Worm (Caenorhabditis elegans) whole organism, L1 larva: ENCODE results near the gene acs-9.

ENCODE experiments used
- C04F5.9 ChIP-seq: sonication (generic microtip); optimal IDR thresholded peaks from 2 replicates; lab custom pipeline; 2016; ENCODE audit warnings: missing genetic modification characterization, missing compliant biosample characterization
- C16A3.4 ChIP-seq: fragments of 150-350 bp; optimal IDR thresholded peaks from 2 replicates; lab custom pipeline; 2014; ENCODE audit warnings: missing biosample characterization, missing genetic modification characterization
- C34B4.2 ChIP-seq: sonication (generic microtip); optimal IDR thresholded peaks from 2 replicates; lab custom pipeline; 2017; ENCODE audit warnings: mild to moderate bottlenecking, missing genetic modification characterization, missing compliant biosample characterization
- F16B12.6 ChIP-seq: fragments of 150-350 bp; optimal IDR thresholded peaks from 2 replicates; lab custom pipeline; 2014; ENCODE audit warnings: missing biosample characterization, missing genetic modification characterization
- alr-1 ChIP-seq: fragments of 200-800 bp; sonication (Bioruptor generic); optimal IDR thresholded peaks from 2 replicates; lab custom pipeline; 2018; ENCODE audit warnings: borderline replicate concordance, mild to moderate bottlenecking, missing genetic modification characterization, missing compliant biosample characterization
- aly-2 ChIP-seq: fragments of 150-350 bp; optimal IDR thresholded peaks from 2 replicates; lab custom pipeline; 2014; ENCODE audit warnings: missing biosample characterization, missing genetic modification characterization
- ama-1 ChIP-seq: fragments of 150-350 bp; optimal IDR thresholded peaks from 2 replicates; lab custom pipeline; 2014
- blmp-1 ChIP-seq: fragments of 150-350 bp; optimal IDR thresholded peaks from 2 replicates; lab custom pipeline; 2014; ENCODE audit warnings: missing biosample characterization, missing genetic modification characterization
- ceh-63 ChIP-seq: fragments of 200-800 bp; sonication (Bioruptor generic); optimal IDR thresholded peaks from 2 replicates; lab custom pipeline; 2018; ENCODE audit warnings: mild to moderate bottlenecking, missing genetic modification characterization, missing compliant biosample characterization
- ceh-88 ChIP-seq: fragments of 200-800 bp; sonication (Bioruptor generic); IDR thresholded peaks from 2 replicates; pipeline ENCODE4 v1.3.6; 2022; ENCODE audit warnings: missing genetic modification characterization, missing compliant biosample characterization
- ces-1 ChIP-seq: fragments of 150-350 bp; optimal IDR thresholded peaks from 2 replicates; lab custom pipeline; 2014; ENCODE audit warnings: missing biosample characterization, missing genetic modification reagents, missing genetic modification characterization
- dpl-1 ChIP-seq, 3 experiments: fragments of 150-350 bp in 2 of 3; sonication (generic microtip) in 1 of 3; optimal IDR thresholded peaks; 2 replicates each; lab custom pipeline; 2014 to 2017; ENCODE audit warnings: missing biosample characterization in 3 of 3, missing genetic modification characterization in 3 of 3, missing genetic modification reagents in 3 of 3
- dsc-1 ChIP-seq: sonication (generic microtip); optimal IDR thresholded peaks from 2 replicates; lab custom pipeline; 2016; ENCODE audit warnings: mild to moderate bottlenecking, missing genetic modification characterization, missing compliant biosample characterization
- efl-1 ChIP-seq, 4 experiments: fragments of 150-350 bp; optimal IDR thresholded peaks in 3 of 4; peaks in 1 of 4; 1 replicate in 1 of 4; 2 replicates in 3 of 4; lab custom pipeline; 2014; ENCODE audit warnings: missing biosample characterization in 2 of 4, missing genetic modification characterization in 2 of 4, missing genetic modification reagents in 2 of 4
- elt-3 ChIP-seq, 6 experiments: fragments of 150-350 bp in 1 of 6; sonication (generic microtip); optimal IDR thresholded peaks; 2 replicates each; lab custom pipeline; 2017 to 2018; ENCODE audit warnings: missing biosample characterization in 6 of 6, missing genetic modification characterization in 6 of 6, inconsistent platforms in 1 of 6
- ets-5 ChIP-seq: fragments of 200-800 bp; sonication (Bioruptor generic); IDR thresholded peaks from 2 replicates; pipeline ENCODE4 v1.3.6; 2022; ENCODE audit warnings: missing genetic modification characterization, missing compliant biosample characterization
- fkh-10 ChIP-seq: sonication (generic microtip); optimal IDR thresholded peaks from 2 replicates; lab custom pipeline; 2017; ENCODE audit warnings: missing biosample characterization, missing genetic modification reagents, missing genetic modification characterization
- fkh-8 ChIP-seq: sonication (generic microtip); optimal IDR thresholded peaks from 2 replicates; lab custom pipeline; 2016; ENCODE audit warnings: mild to moderate bottlenecking, missing genetic modification characterization, missing compliant biosample characterization
- fos-1 ChIP-seq: fragments of 150-350 bp; optimal IDR thresholded peaks from 2 replicates; lab custom pipeline; 2014; ENCODE audit warnings: missing biosample characterization, missing genetic modification characterization
- grh-1 ChIP-seq: fragments of 200-800 bp; sonication (Bioruptor generic); IDR thresholded peaks from 2 replicates; pipeline ENCODE4 v1.3.6; 2022; ENCODE audit warnings: missing genetic modification reagents, missing genetic modification characterization, missing compliant biosample characterization
- hlh-17 ChIP-seq: fragments of 200-800 bp; sonication (Bioruptor generic); optimal IDR thresholded peaks from 2 replicates; lab custom pipeline; 2018; ENCODE audit warnings: missing genetic modification characterization, mild to moderate bottlenecking, missing compliant biosample characterization, moderate library complexity, borderline replicate concordance
- hlh-4 ChIP-seq: sonication (generic microtip); optimal IDR thresholded peaks from 2 replicates; lab custom pipeline; 2016; ENCODE audit warnings: mild to moderate bottlenecking, missing genetic modification characterization, missing compliant biosample characterization
- hpl-2 ChIP-seq: fragments of 150-350 bp; optimal IDR thresholded peaks from 2 replicates; lab custom pipeline; 2014; ENCODE audit warnings: missing biosample characterization, missing genetic modification reagents, missing genetic modification characterization
- irx-1 ChIP-seq: sonication (generic microtip); optimal IDR thresholded peaks from 2 replicates; lab custom pipeline; 2016; ENCODE audit warnings: missing genetic modification characterization, missing compliant biosample characterization
- jun-1 ChIP-seq: fragments of 150-350 bp; optimal IDR thresholded peaks from 2 replicates; lab custom pipeline; 2014; ENCODE audit warnings: missing biosample characterization, missing genetic modification reagents, missing genetic modification characterization
- lin-13 ChIP-seq: fragments of 150-350 bp; optimal IDR thresholded peaks from 2 replicates; lab custom pipeline; 2014; ENCODE audit warnings: missing biosample characterization, missing genetic modification reagents, missing genetic modification characterization
- lin-35 ChIP-seq, 2 experiments: fragments of 150-350 bp; optimal IDR thresholded peaks; 2 replicates each; lab custom pipeline; 2014; ENCODE audit warnings: missing biosample characterization in 2 of 2, missing genetic modification characterization in 2 of 2, missing genetic modification reagents in 2 of 2
- lir-3 ChIP-seq: sonication (generic microtip); optimal IDR thresholded peaks from 2 replicates; lab custom pipeline; 2016; ENCODE audit warnings: mild to moderate bottlenecking, missing genetic modification characterization, moderate library complexity, missing compliant biosample characterization; ENCODE audit not compliant: poor library complexity
- mdl-1 ChIP-seq, 2 experiments: fragments of 150-350 bp; optimal IDR thresholded peaks; 2 replicates each; lab custom pipeline; 2014 to 2017; ENCODE audit warnings: missing biosample characterization in 2 of 2, missing genetic modification characterization in 2 of 2, inconsistent platforms in 1 of 2
- mep-1 ChIP-seq: fragments of 150-350 bp; optimal IDR thresholded peaks from 2 replicates; lab custom pipeline; 2014; ENCODE audit warnings: missing biosample characterization, missing genetic modification characterization
- nhr-11 ChIP-seq: fragments of 150-350 bp; optimal IDR thresholded peaks from 2 replicates; lab custom pipeline; 2014; ENCODE audit warnings: missing biosample characterization, missing genetic modification characterization
- nhr-19 ChIP-seq: fragments of 200-800 bp; sonication (Bioruptor generic); conservative IDR thresholded peaks from 2 replicates; pipeline ENCODE4 v1.3.6; 2022; ENCODE audit warnings: missing genetic modification characterization, missing compliant biosample characterization
- nhr-237 ChIP-seq: fragments of 150-350 bp; optimal IDR thresholded peaks from 2 replicates; lab custom pipeline; 2014; ENCODE audit warnings: missing biosample characterization, missing genetic modification characterization
- nhr-47 ChIP-seq: sonication (generic microtip); optimal IDR thresholded peaks from 2 replicates; lab custom pipeline; 2016; ENCODE audit warnings: mild to moderate bottlenecking, missing genetic modification characterization, moderate library complexity, missing compliant biosample characterization
- nhr-71 ChIP-seq: sonication (generic microtip); optimal IDR thresholded peaks from 2 replicates; lab custom pipeline; 2016; ENCODE audit warnings: mild to moderate bottlenecking, missing genetic modification characterization, moderate library complexity, missing compliant biosample characterization
- nhr-77 ChIP-seq: fragments of 150-350 bp; optimal IDR thresholded peaks from 2 replicates; lab custom pipeline; 2014; ENCODE audit warnings: missing biosample characterization, missing genetic modification characterization
- nhr-84 ChIP-seq: sonication (generic microtip); optimal IDR thresholded peaks from 2 replicates; lab custom pipeline; 2017; ENCODE audit warnings: missing biosample characterization, missing genetic modification characterization
- nhr-85 ChIP-seq: sonication (generic microtip); peaks from one replicate; lab custom pipeline; 2016; ENCODE audit warnings: missing genetic modification characterization, inconsistent platforms, missing compliant biosample characterization
- pax-3 ChIP-seq: fragments of 200-800 bp; sonication (Bioruptor generic); optimal IDR thresholded peaks from 2 replicates; lab custom pipeline; 2018; ENCODE audit warnings: mild to moderate bottlenecking, missing genetic modification characterization, moderate library complexity, missing compliant biosample characterization
- pqm-1 ChIP-seq: sonication (generic microtip); optimal IDR thresholded peaks from 3 replicates; lab custom pipeline; 2017; ENCODE audit warnings: missing biosample characterization, missing genetic modification characterization
- rnt-1 ChIP-seq: sonication (generic microtip); optimal IDR thresholded peaks from 2 replicates; lab custom pipeline; 2016; ENCODE audit warnings: mild to moderate bottlenecking, missing genetic modification characterization, moderate library complexity, missing compliant biosample characterization
- sptf-1 ChIP-seq: fragments of 150-350 bp; optimal IDR thresholded peaks from 2 replicates; lab custom pipeline; 2014; ENCODE audit warnings: missing biosample characterization, missing genetic modification characterization
- sup-37 ChIP-seq: fragments of 200-800 bp; sonication (Bioruptor generic); optimal IDR thresholded peaks from 2 replicates; lab custom pipeline; 2018; ENCODE audit warnings: mild to moderate bottlenecking, missing genetic modification characterization, missing compliant biosample characterization
- swsn-7 ChIP-seq: sonication (generic microtip); optimal IDR thresholded peaks from 2 replicates; lab custom pipeline; 2016; ENCODE audit warnings: missing genetic modification characterization, missing compliant biosample characterization
- unc-130 ChIP-seq: fragments of 150-350 bp; optimal IDR thresholded peaks from 2 replicates; lab custom pipeline; 2017; ENCODE audit warnings: missing biosample characterization, missing genetic modification characterization, inconsistent platforms
- unc-62 ChIP-seq: fragments of 150-350 bp; optimal IDR thresholded peaks from 2 replicates; lab custom pipeline; 2014; ENCODE audit warnings: missing biosample characterization, missing genetic modification reagents, missing genetic modification characterization
- unc-86 ChIP-seq: sonication (generic microtip); optimal IDR thresholded peaks from 2 replicates; lab custom pipeline; 2016; ENCODE audit warnings: missing genetic modification characterization, missing compliant biosample characterization
- vab-15 ChIP-seq: sonication (generic microtip); optimal IDR thresholded peaks from 2 replicates; lab custom pipeline; 2017; ENCODE audit warnings: missing genotype, mild to moderate bottlenecking, missing genetic modification characterization, missing compliant biosample characterization
- zip-4 ChIP-seq: fragments of 200-800 bp; sonication (Bioruptor generic); optimal IDR thresholded peaks from 2 replicates; lab custom pipeline; 2018; ENCODE audit warnings: mild to moderate bottlenecking, missing genetic modification characterization, moderate library complexity, missing compliant biosample characterization
- ztf-4 ChIP-seq: fragments of 150-350 bp; optimal IDR thresholded peaks from 2 replicates; lab custom pipeline; 2014; ENCODE audit warnings: missing biosample characterization, missing genetic modification characterization

Gene acs-9

ce11 chrX:16929560-16930332, 49.4 kb upstream of the acs-9 start (continued):
- TF ChIP-seq fos-1 (tag; lab: Kevin White, UChicago) (peak; percentile 95), jun-1 (tag; lab: Kevin White, UChicago) (peak; percentile 99), ceh-63 (GFP tag; lab: Kevin White, UChicago) (no peak), nhr-11 (tag; lab: Kevin White, UChicago) (peak; percentile 94), ceh-88 (peak; percentile 91), rnt-1 (peak; percentile 84), efl-1 (optimal IDR thresholded peaks at IDR 0.05; lab: Kevin White, UChicago) (peak; percentile 84 to 92), efl-1 (GFP tag; optimal IDR thresholded peaks at IDR 0.05 in 1 of 2; lab: Kevin White, UChicago) (peak; percentile 60 to 96), hlh-4 (no peak), nhr-47 (peak; percentile 99), aly-2 (tag; lab: Kevin White, UChicago) (peak; percentile 73), nhr-85 (tag; lab: Kevin White, UChicago) (peak; percentile 99), blmp-1 (tag; lab: Kevin White, UChicago) (peak; percentile 90), unc-62 (GFP tag; lab: Kevin White, UChicago) (no peak), swsn-7 (tag; lab: Kevin White, UChicago) (peak; percentile 98), ces-1 (GFP tag; lab: Kevin White, UChicago) (no peak), fkh-8 (tag; lab: Kevin White, UChicago) (peak; percentile 100), nhr-237 (peak; percentile 94), irx-1 (tag; lab: Kevin White, UChicago) (peak; percentile 94), vab-15 (peak; percentile 87), unc-130 (tag; lab: Kevin White, UChicago) (peak; percentile 86), C04F5.9 (tag; lab: Kevin White, UChicago) (peak; percentile 84), ets-5 (GFP tag; lab: Robert Waterston, UW) (no peak), nhr-84 (tag; lab: Kevin White, UChicago) (no peak), sptf-1 (tag; lab: Kevin White, UChicago) (no peak), hlh-17 (GFP tag; lab: Kevin White, UChicago) (no peak), unc-86 (tag; lab: Kevin White, UChicago) (peak; percentile 98), dsc-1 (tag; lab: Kevin White, UChicago) (peak; percentile 98), zip-4 (GFP tag; lab: Kevin White, UChicago) (peak; percentile 97), elt-3 (tag; optimal IDR thresholded peaks at IDR 0.05; lab: Kevin White, UChicago) (peak in 3 of 6 experiments; percentile 87 to 96 (median 95)), grh-1 (GFP tag; lab: Robert Waterston, UW) (peak; percentile 95), mdl-1 (tag; optimal IDR thresholded peaks at IDR 0.05; lab: Kevin White, UChicago) (peak; percentile 82 to 99), ama-1 (lab: Kevin White, UChicago) (peak; percentile 100), sup-37 (peak; percentile 88), ztf-4 (tag; lab: Kevin White, UChicago) (peak; percentile 97), nhr-19 (GFP tag; lab: Robert Waterston, UW) (peak; percentile 96), lin-13 (GFP tag; lab: Kevin White, UChicago) (peak; percentile 99), F16B12.6 (tag; lab: Kevin White, UChicago) (no peak), C34B4.2 (tag; lab: Kevin White, UChicago) (peak; percentile 9), pax-3 (tag; lab: Kevin White, UChicago) (peak; percentile 97), lir-3 (tag; lab: Kevin White, UChicago) (peak; percentile 86)

ce11 chrX:16928087-16928486, 47.8 kb upstream of the acs-9 start:
- TF ChIP-seq ama-1 (lab: Kevin White, UChicago), result no peak
- TF ChIP-seq dpl-1 (GFP tag; optimal IDR thresholded peaks at IDR 0.05; lab: Kevin White, UChicago), result no peak
- no peak for TF ChIP-seq nhr-77 (tag; lab: Kevin White, UChicago)
- peak; percentile 29 for TF ChIP-seq fkh-10
- no peak for TF ChIP-seq ztf-4 (tag; lab: Kevin White, UChicago)
- TF ChIP-seq vab-15, result no peak
- TF ChIP-seq alr-1, result no peak
- TF ChIP-seq mep-1, result peak; percentile 60
- peak; percentile 23 to 34 for TF ChIP-seq lin-35 (GFP tag; optimal IDR thresholded peaks at IDR 0.05; lab: Kevin White, UChicago)
- no peak for TF ChIP-seq ces-1 (GFP tag; lab: Kevin White, UChicago)
- no peak for TF ChIP-seq blmp-1 (tag; lab: Kevin White, UChicago)
- TF ChIP-seq mdl-1 (tag; optimal IDR thresholded peaks at IDR 0.05; lab: Kevin White, UChicago), result peak in 1 of 2 experiments; percentile 18
- peak; percentile 53 for TF ChIP-seq nhr-71 (tag; lab: Kevin White, UChicago)
- no peak for TF ChIP-seq pax-3 (tag; lab: Kevin White, UChicago)
- TF ChIP-seq pqm-1, result no peak
- TF ChIP-seq efl-1 (optimal IDR thresholded peaks at IDR 0.05; lab: Kevin White, UChicago), result no peak
- no peak for TF ChIP-seq efl-1 (GFP tag; optimal IDR thresholded peaks at IDR 0.05 in 1 of 2; lab: Kevin White, UChicago)
- peak; percentile 35 for TF ChIP-seq C16A3.4
- no peak for TF ChIP-seq hpl-2 (GFP tag; lab: Kevin White, UChicago)
